Fruit fly (Drosophila melanogaster): ENCODE measurements around the gene Pus1.
A peak's percentile ranks its signal among the peaks of the same experiment; 100 is the strongest.

Gene Pus1

dm6 chr3R:20622297-20623168 lies 30.1 kb upstream of the Pus1 start (continued):
- TF ChIP-seq kay (GFP tag; optimal IDR thresholded peaks at IDR 0.05) = no peak
- TF ChIP-seq CG8924 (tag; optimal IDR thresholded peaks at IDR 0.05) = no peak
- TF ChIP-seq CG2678 (tag; optimal IDR thresholded peaks at IDR 0.05) = no peak
- no peak for TF ChIP-seq bowl (GFP tag; IDR thresholded peaks at IDR 0.05)
- TF ChIP-seq Med (GFP tag) = peak; percentile 61
- TF ChIP-seq oc (tag; optimal IDR thresholded peaks at IDR 0.05) = no peak
- TF ChIP-seq CG4360 (GFP tag; IDR thresholded peaks at IDR 0.05) = peak; percentile 98
- 0 out of 3 replicates have a peak, but pooled peaks have one; percentile 19 for TF ChIP-seq ase (GFP tag; IDR thresholded peaks at IDR 0.05)
- TF ChIP-seq Bteb2 (GFP tag; optimal IDR thresholded peaks at IDR 0.05) = no peak
- peak; percentile 62 for TF ChIP-seq CG8478 (optimal IDR thresholded peaks at IDR 0.05)

dm6 chr3R:20621805-20622286 lies 29.4 kb upstream of the Pus1 start, which contains the start of gene H:
Gene H, plus strand, starts transcription at chr3R:20621938.
- TF ChIP-seq dm (GFP tag; optimal IDR thresholded peaks at IDR 0.05) (peak; percentile 24), gce (GFP tag; IDR thresholded peaks at IDR 0.05) (no peak), CG10462 (GFP tag; optimal IDR thresholded peaks at IDR 0.05) (no peak), row (GFP tag; IDR thresholded peaks at IDR 0.05) (peak; percentile 54; the same call in 2 of the 3 replicates), CG17802 (tag; optimal IDR thresholded peaks at IDR 0.05) (peak; percentile 90), Sry-δ (GFP tag; optimal IDR thresholded peaks at IDR 0.05) (peak; percentile 10), phol (tag; optimal IDR thresholded peaks at IDR 0.05) (peak; percentile 29), CG7357 (GFP tag; IDR thresholded peaks at IDR 0.05) (peak; percentile 95), Dfd (GFP tag; optimal IDR thresholded peaks at IDR 0.05) (peak in 1 of 2 experiments; percentile 56), CG1024 (GFP tag; IDR thresholded peaks at IDR 0.05) (peak; percentile 81), CG10267 (tag; optimal IDR thresholded peaks at IDR 0.05) (peak; percentile 1), CG12659 (GFP tag; optimal IDR thresholded peaks at IDR 0.05) (peak; percentile 64), psq (GFP tag; optimal IDR thresholded peaks at IDR 0.05) (peak; percentile 62), CG13287 (GFP tag; IDR thresholded peaks at IDR 0.05; ENCODE audit: partially characterized antibody) (0 out of 2 replicates have a peak, but pooled peaks have one; percentile 20), knrl (GFP tag; IDR thresholded peaks at IDR 0.05; ENCODE audit: partially characterized antibody) (0 out of 3 replicates have a peak, but pooled peaks have one; percentile 11), CG13624 (GFP tag; optimal IDR thresholded peaks at IDR 0.05) (no peak), CG8281 (tag; optimal IDR thresholded peaks at IDR 0.05) (no peak), Dp (GFP tag; optimal IDR thresholded peaks at IDR 0.05) (peak; percentile 29), MBD-R2 (GFP tag; IDR thresholded peaks at IDR 0.05) (peak; percentile 69), lilli (GFP tag; optimal IDR thresholded peaks at IDR 0.05) (no peak), her (GFP tag; optimal IDR thresholded peaks at IDR 0.05) (no peak), CG2712 (tag; optimal IDR thresholded peaks at IDR 0.05) (peak; percentile 19), sens (GFP tag) (peak; percentile 52), BEAF-32 (GFP tag; optimal IDR thresholded peaks at IDR 0.05) (peak; percentile 45), Gug (GFP tag; IDR thresholded peaks at IDR 0.05) (no peak), twi (tag; optimal IDR thresholded peaks at IDR 0.05) (no peak), CG3995 (GFP tag; optimal IDR thresholded peaks at IDR 0.05) (peak; percentile 46), stwl (tag; optimal IDR thresholded peaks at IDR 0.05) (peak; percentile 78), CG14710 (tag; optimal IDR thresholded peaks at IDR 0.05) (peak; percentile 36), Ets97D (GFP tag; optimal IDR thresholded peaks at IDR 0.05) (peak; percentile 65), CG10209 (GFP tag; optimal IDR thresholded peaks at IDR 0.05) (no peak), ara (GFP tag; IDR thresholded peaks at IDR 0.05) (no peak), HmgZ (tag; optimal IDR thresholded peaks at IDR 0.05) (peak; percentile 50), YL-1 (GFP tag; optimal IDR thresholded peaks at IDR 0.05) (peak; percentile 61), Opbp (GFP tag; IDR thresholded peaks at IDR 0.05; ENCODE audit: partially characterized antibody) (no peak), Hr78 (GFP tag; optimal IDR thresholded peaks at IDR 0.05) (peak in 1 of 2 experiments; percentile 60), CG8924 (tag; optimal IDR thresholded peaks at IDR 0.05) (peak; percentile 20), MESR4 (GFP tag; optimal IDR thresholded peaks at IDR 0.05) (peak; percentile 78)

Measured in whole organism, embryonic.